Fruit fly (Drosophila melanogaster) Kc167 (cell line): ENCODE results near the gene CG5421.

Experiments used
- Sin3A ChIP-seq: fragments of >200 bp; optimal IDR thresholded peaks from 2 replicates; lab custom pipeline; 2018; ENCODE audit warnings: missing external identifiers
- h ChIP-seq: fragments of >200 bp; optimal IDR thresholded peaks from 3 replicates; lab custom pipeline; 2018; ENCODE audit warnings: missing external identifiers
- insv ChIP-seq: fragments of >200 bp; optimal IDR thresholded peaks from 3 replicates; lab custom pipeline; 2018; ENCODE audit warnings: missing external identifiers
- psq ChIP-seq: fragments of >200 bp; optimal IDR thresholded peaks from 2 replicates; lab custom pipeline; 2017; ENCODE audit warnings: missing external identifiers

DNA sequence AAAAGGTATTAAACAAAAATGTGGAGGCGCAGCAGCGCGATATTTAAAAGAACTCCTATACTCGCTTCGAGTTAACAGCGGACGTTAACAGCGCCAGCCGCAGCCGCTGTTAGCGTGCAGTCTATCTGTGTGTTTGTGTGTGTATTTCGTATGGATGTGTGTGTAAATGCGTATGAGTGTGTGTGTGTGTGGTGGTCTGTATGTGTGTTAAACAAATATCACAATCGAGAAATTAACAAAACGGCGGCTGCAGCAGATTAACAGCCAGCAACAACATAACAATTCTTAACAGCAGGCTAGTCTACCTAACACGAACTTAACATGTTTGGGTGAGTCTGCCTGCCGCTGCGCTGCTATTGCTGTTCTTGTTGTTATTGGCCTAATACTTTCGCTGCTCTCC, 9.3 kb upstream of the CG5421 start:
- TF ChIP-seq h (no peak), psq (lab: Kevin White, UChicago) (no peak), insv (lab: Kevin White, UChicago) (no peak), Sin3A (lab: Kevin White, UChicago) (no peak)
